Fruit fly (Drosophila melanogaster): ENCODE measurements around the gene Lam.

DNA sequence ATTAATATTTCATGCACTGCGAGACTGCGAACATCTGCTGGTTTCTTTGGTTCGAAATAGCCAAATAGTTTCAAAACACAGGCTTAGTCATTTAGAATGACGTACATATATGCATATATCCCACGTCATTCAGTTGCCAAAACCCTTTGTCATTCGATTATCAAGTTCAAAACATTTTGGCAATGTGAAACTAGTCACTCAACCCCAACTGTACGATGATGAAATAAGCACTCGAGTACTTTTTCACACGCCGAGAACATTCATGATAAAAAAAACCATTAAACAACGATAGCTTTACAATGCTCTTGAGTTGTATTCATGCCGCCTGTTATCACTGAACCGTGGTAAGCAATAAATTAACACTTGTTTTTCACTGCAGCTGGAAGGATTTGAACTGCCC, 21.5 kb upstream of the Lam start:
- no peak for TF ChIP-seq lola (GFP tag; optimal IDR thresholded peaks at IDR 0.05)
- no peak for TF ChIP-seq ey (GFP tag; optimal IDR thresholded peaks at IDR 0.05)
- no peak for TF ChIP-seq Abd-B (GFP tag; optimal IDR thresholded peaks at IDR 0.05)
- TF ChIP-seq pan (optimal IDR thresholded peaks at IDR 0.05): no peak
- no peak for TF ChIP-seq h (GFP tag; optimal IDR thresholded peaks at IDR 0.05)

Measured in whole organism, wandering third instar larva.